Worm (Caenorhabditis elegans) whole organism, L3 larva: Measurements from ENCODE around the gene B0250.5.

Experiments
- R02D3.7 ChIP-seq: fragments of 150-350 bp; optimal IDR thresholded peaks from 2 replicates; lab custom pipeline; 2014; ENCODE audit warnings: missing biosample characterization, missing genetic modification characterization
- ZK546.5 ChIP-seq: sonication (generic microtip); optimal IDR thresholded peaks from 2 replicates; lab custom pipeline; 2017; ENCODE audit warnings: missing biosample characterization, missing genetic modification characterization
- ama-1 ChIP-seq: fragments of 150-350 bp; optimal IDR thresholded peaks from 2 replicates; lab custom pipeline; 2018
- ceh-16 ChIP-seq: sonication (generic microtip); optimal IDR thresholded peaks from 2 replicates; lab custom pipeline; 2017; ENCODE audit warnings: missing biosample characterization, missing genetic modification characterization
- ceh-28 ChIP-seq: fragments of 150-350 bp; optimal IDR thresholded peaks from 2 replicates; lab custom pipeline; 2014; ENCODE audit warnings: missing biosample characterization, missing genetic modification reagents, missing genetic modification characterization
- ceh-82 ChIP-seq: fragments of 150-350 bp; optimal IDR thresholded peaks from 2 replicates; lab custom pipeline; 2014; ENCODE audit warnings: missing biosample characterization, missing genetic modification characterization
- ceh-9 ChIP-seq: sonication (generic microtip); optimal IDR thresholded peaks from 2 replicates; lab custom pipeline; 2018; ENCODE audit warnings: missing biosample characterization, missing genetic modification characterization
- daf-12 ChIP-seq: fragments of 150-350 bp; optimal IDR thresholded peaks from 2 replicates; lab custom pipeline; 2014; ENCODE audit warnings: missing biosample characterization, missing genetic modification reagents, missing genetic modification characterization
- egl-5 ChIP-seq: fragments of 150-350 bp; optimal IDR thresholded peaks from 2 replicates; lab custom pipeline; 2017; ENCODE audit warnings: missing biosample characterization, missing genetic modification reagents, missing genetic modification characterization, inconsistent platforms
- elt-1 ChIP-seq: fragments of 150-350 bp; optimal IDR thresholded peaks from 2 replicates; lab custom pipeline; 2014; ENCODE audit warnings: missing biosample characterization, missing genetic modification characterization
- elt-2 ChIP-seq: sonication (generic microtip); optimal IDR thresholded peaks from 2 replicates; lab custom pipeline; 2016; ENCODE audit warnings: missing genetic modification reagents, mild to moderate bottlenecking, missing genetic modification characterization, missing compliant biosample characterization
- elt-3 ChIP-seq, 3 experiments: fragments of 150-350 bp in 1 of 3; sonication (generic microtip) in 2 of 3; optimal IDR thresholded peaks; 2 replicates in 2 of 3; 4 replicates in 1 of 3; lab custom pipeline; 2014 to 2017; ENCODE audit warnings: missing biosample characterization in 3 of 3, missing genetic modification characterization in 3 of 3
- eor-1 ChIP-seq, 2 experiments: fragments of 150-350 bp; optimal IDR thresholded peaks; 2 replicates each; lab custom pipeline; 2014 to 2018; ENCODE audit warnings: missing biosample characterization in 2 of 2, missing genetic modification characterization in 2 of 2
- fkh-10 ChIP-seq: sonication (generic microtip); optimal IDR thresholded peaks from 2 replicates; lab custom pipeline; 2017; ENCODE audit warnings: missing biosample characterization, missing genetic modification reagents, missing genetic modification characterization
- fos-1 ChIP-seq: fragments of 150-350 bp; optimal IDR thresholded peaks from 2 replicates; lab custom pipeline; 2014; ENCODE audit warnings: missing biosample characterization, missing genetic modification characterization
- hmg-11 ChIP-seq: sonication (generic microtip); optimal IDR thresholded peaks from 2 replicates; lab custom pipeline; 2016; ENCODE audit warnings: missing genetic modification characterization, missing compliant biosample characterization
- jun-1 ChIP-seq: fragments of 150-350 bp; optimal IDR thresholded peaks from 2 replicates; lab custom pipeline; 2014; ENCODE audit warnings: missing biosample characterization, missing genetic modification reagents, missing genetic modification characterization
- lin-15B ChIP-seq: fragments of 150-350 bp; optimal IDR thresholded peaks from 2 replicates; lab custom pipeline; 2014; ENCODE audit warnings: missing biosample characterization, missing genetic modification characterization
- mdl-1 ChIP-seq: fragments of 150-350 bp; optimal IDR thresholded peaks from 2 replicates; lab custom pipeline; 2014; ENCODE audit warnings: missing biosample characterization, missing genetic modification characterization
- mml-1 ChIP-seq: fragments of 150-350 bp; sonication (generic microtip); optimal IDR thresholded peaks from 3 replicates; lab custom pipeline; 2014; ENCODE audit warnings: missing biosample characterization, missing genetic modification characterization
- nfya-1 ChIP-seq: sonication (generic microtip); optimal IDR thresholded peaks from 2 replicates; lab custom pipeline; 2017; ENCODE audit warnings: missing genetic modification characterization, mild to moderate bottlenecking, missing compliant biosample characterization, antibody characterized with exemption, moderate library complexity; ENCODE audit not compliant: insufficient read depth
- nhr-11 ChIP-seq: fragments of 150-350 bp; optimal IDR thresholded peaks from 2 replicates; lab custom pipeline; 2014; ENCODE audit warnings: missing biosample characterization, missing genetic modification characterization
- nhr-12 ChIP-seq: fragments of 150-350 bp; optimal IDR thresholded peaks from 2 replicates; lab custom pipeline; 2014; ENCODE audit warnings: missing biosample characterization, missing genetic modification characterization
- nhr-23 ChIP-seq: fragments of 150-350 bp; optimal IDR thresholded peaks from 2 replicates; lab custom pipeline; 2014; ENCODE audit warnings: missing biosample characterization, missing genetic modification reagents, missing genetic modification characterization
- nhr-25 ChIP-seq: sonication (generic microtip); optimal IDR thresholded peaks from 2 replicates; lab custom pipeline; 2017; ENCODE audit warnings: missing biosample characterization, missing genetic modification characterization
- nhr-43 ChIP-seq: sonication (generic microtip); optimal IDR thresholded peaks from 2 replicates; lab custom pipeline; 2016; ENCODE audit warnings: mild to moderate bottlenecking, missing genetic modification characterization, missing compliant biosample characterization; ENCODE audit not compliant: poor library complexity, severe bottlenecking
- nhr-77 ChIP-seq: fragments of 150-350 bp; optimal IDR thresholded peaks from 2 replicates; lab custom pipeline; 2014; ENCODE audit warnings: missing biosample characterization, missing genetic modification characterization
- pha-4 ChIP-seq: fragments of 150-350 bp; optimal IDR thresholded peaks from 2 replicates; lab custom pipeline; 2014; ENCODE audit warnings: missing biosample characterization, missing genetic modification reagents, missing genetic modification characterization
- skn-1 ChIP-seq: fragments of 150-350 bp; optimal IDR thresholded peaks from 2 replicates; lab custom pipeline; 2014; ENCODE audit warnings: missing biosample characterization, missing genetic modification characterization
- tbx-2 ChIP-seq: sonication (generic microtip); optimal IDR thresholded peaks from 2 replicates; lab custom pipeline; 2016; ENCODE audit warnings: mild to moderate bottlenecking, missing genetic modification characterization, missing compliant biosample characterization
- unc-39 ChIP-seq: sonication (generic microtip); optimal IDR thresholded peaks from 4 replicates; lab custom pipeline; 2017; ENCODE audit warnings: missing biosample characterization, missing genetic modification characterization
- unc-62 ChIP-seq: fragments of 150-350 bp; sonication (generic microtip); optimal IDR thresholded peaks from 4 replicates; lab custom pipeline; 2014; ENCODE audit warnings: missing biosample characterization, missing genetic modification reagents, missing genetic modification characterization
- zag-1 ChIP-seq: fragments of 150-350 bp; optimal IDR thresholded peaks from 2 replicates; lab custom pipeline; 2014; ENCODE audit warnings: missing biosample characterization, missing genetic modification characterization
- ztf-4 ChIP-seq: fragments of 150-350 bp; optimal IDR thresholded peaks from 2 replicates; lab custom pipeline; 2014; ENCODE audit warnings: missing biosample characterization, missing genetic modification characterization

B0250.5 gene

DNA sequence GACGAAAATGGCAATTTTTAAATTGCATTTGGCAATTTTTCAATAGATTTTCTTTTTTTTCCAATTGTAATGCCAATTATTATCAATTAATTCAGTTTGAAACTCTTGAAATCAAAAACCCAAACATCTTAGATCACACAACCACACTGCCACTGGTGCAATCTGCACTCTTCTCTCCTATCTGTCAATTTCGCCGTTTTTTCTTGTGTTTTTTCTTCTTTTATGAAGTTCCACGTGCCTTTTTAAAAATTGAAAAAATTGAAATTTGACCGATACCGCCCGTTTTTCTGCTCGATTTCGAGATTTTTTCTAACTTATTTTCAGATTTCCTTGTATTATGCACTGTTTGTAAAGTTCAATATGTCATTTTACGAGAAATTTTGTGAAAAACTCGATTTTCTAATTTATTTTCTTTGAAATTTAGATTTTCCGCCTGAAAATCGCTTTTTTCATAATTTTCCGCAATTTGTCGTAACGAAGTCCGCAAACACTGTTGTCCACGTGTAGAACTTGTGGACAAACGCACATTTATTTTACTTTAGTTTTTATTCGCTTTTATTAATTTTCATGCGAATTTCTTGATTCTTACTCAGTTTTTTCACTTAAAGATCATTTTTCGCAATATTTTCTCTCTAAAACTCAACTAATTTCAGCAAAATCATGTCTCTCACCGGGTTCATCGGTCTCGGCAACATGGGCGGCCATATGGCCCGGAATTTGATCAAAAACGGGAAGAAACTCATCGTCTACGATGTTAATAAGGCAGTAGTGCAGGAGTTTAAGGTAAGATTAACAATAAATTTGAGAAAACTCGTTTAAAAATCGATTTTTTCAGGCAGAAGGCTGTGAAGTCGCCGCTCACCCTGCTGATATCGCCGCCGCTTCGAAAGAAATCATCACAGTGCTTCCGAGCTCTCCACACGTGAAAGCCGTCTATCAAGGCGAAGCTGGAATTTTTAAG is at the start of gene B0250.5:
Gene B0250.5 (plus strand): TSS at position 654 of the 961 bp plus-strand sequence.
- TF ChIP-seq nhr-43 (tag; lab: Kevin White, UChicago) (no peak), ZK546.5 (tag; lab: Kevin White, UChicago) (no peak), elt-1 (tag; lab: Kevin White, UChicago) (no peak), fkh-10 (GFP tag; lab: Kevin White, UChicago) (no peak), daf-12 (no peak), ztf-4 (tag; lab: Kevin White, UChicago) (no peak), unc-39 (tag; lab: Kevin White, UChicago) (no peak), nhr-11 (tag; lab: Kevin White, UChicago) (no peak), unc-62 (no peak), R02D3.7 (tag; lab: Kevin White, UChicago) (no peak), nhr-23 (tag; lab: Kevin White, UChicago) (no peak), nhr-12 (tag; lab: Kevin White, UChicago) (no peak), pha-4 (tag; lab: Kevin White, UChicago) (peak; percentile 21), zag-1 (tag; lab: Kevin White, UChicago) (no peak), nhr-77 (tag; lab: Kevin White, UChicago) (no peak), fos-1 (tag; lab: Kevin White, UChicago) (no peak), eor-1 (tag; optimal IDR thresholded peaks at IDR 0.05; lab: Kevin White, UChicago) (no peak), nhr-25 (tag; lab: Kevin White, UChicago) (no peak), tbx-2 (tag; lab: Kevin White, UChicago) (no peak), ceh-82 (no peak), mml-1 (tag; lab: Kevin White, UChicago) (no peak), hmg-11 (tag; lab: Kevin White, UChicago) (no peak), elt-2 (tag; lab: Kevin White, UChicago) (peak; percentile 27), ceh-16 (tag; lab: Kevin White, UChicago) (no peak), lin-15B (tag; lab: Kevin White, UChicago) (peak; percentile 3), egl-5 (tag; lab: Kevin White, UChicago) (no peak), ceh-28 (no peak), ama-1 (lab: Kevin White, UChicago) (no peak), skn-1 (tag; lab: Kevin White, UChicago) (no peak), jun-1 (tag; lab: Kevin White, UChicago) (no peak), nfya-1 (tag; lab: Kevin White, UChicago) (peak; percentile 42)
- TF ChIP-seq, all 47 proteins: peak for 4

DNA sequence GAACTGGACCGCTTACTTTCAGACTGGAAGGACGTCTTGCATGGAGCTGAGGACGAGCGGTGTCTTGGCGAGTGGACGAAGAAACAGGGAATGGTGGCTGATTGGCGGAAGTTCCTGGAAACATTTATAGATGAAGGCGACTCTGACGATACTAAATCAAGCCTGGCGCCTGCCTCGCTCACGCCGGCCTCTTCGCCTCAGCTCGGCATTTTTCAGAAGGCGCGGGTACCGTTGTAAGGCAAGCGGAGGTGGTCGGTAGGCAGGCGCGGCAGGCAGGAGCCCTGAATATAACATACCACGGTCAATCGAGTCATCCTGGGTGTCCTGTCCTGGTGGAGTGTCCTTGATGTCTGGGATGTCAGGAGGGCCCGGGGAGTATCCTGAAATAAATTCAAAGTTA is 47.8 kb upstream of the B0250.5 start:
- TF ChIP-seq elt-3 (tag; optimal IDR thresholded peaks at IDR 0.05; lab: Kevin White, UChicago) (no peak), nfya-1 (tag; lab: Kevin White, UChicago) (no peak), elt-1 (tag; lab: Kevin White, UChicago) (no peak), nhr-23 (tag; lab: Kevin White, UChicago) (no peak), unc-39 (tag; lab: Kevin White, UChicago) (no peak), ceh-82 (no peak), ZK546.5 (tag; lab: Kevin White, UChicago) (no peak), skn-1 (tag; lab: Kevin White, UChicago) (no peak), mdl-1 (tag; lab: Kevin White, UChicago) (no peak)

DNA sequence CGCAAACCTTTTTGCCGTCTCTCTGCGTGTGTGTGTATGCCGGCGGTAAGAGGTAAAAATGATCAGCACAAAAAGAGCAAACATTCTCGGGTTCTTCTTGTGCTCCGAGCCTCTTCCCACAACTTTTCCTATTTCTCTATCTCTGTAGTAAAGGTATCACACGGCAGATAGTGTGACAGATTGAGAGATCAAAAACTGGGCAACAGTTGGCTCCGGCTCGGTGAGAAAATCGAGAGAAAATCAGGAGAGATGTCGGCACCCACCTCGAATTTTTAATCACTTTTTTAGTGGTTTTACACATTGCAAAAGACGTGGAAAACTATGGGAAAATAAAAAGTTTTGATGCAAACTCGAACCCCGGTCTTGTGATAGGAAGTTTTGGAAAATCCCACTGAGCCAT is 41.9 kb upstream of the B0250.5 start:
- TF ChIP-seq nfya-1 (tag; lab: Kevin White, UChicago), result peak; percentile 12
- no peak for TF ChIP-seq nhr-43 (tag; lab: Kevin White, UChicago)
- TF ChIP-seq egl-5 (tag; lab: Kevin White, UChicago), result peak; percentile 6
- TF ChIP-seq ceh-9 (tag; lab: Kevin White, UChicago), result no peak

DNA sequence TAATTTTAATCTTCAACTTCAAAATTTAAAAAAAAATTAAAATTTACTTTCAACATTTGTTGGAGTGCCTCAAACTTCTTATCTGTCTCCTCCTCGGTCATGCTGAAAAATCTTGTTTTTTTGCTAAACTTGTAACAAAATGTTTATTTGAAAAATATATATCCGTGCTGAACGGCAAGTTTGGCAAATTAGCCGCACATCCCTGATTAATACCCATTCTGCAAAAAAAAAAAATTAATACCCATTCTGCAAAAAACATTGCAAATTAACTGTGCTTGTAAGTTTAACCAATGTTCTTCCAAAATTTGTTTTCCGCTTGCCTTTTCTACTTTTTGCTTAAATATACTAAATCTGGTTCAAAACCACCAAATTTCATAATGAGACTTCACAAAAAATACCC is 40.6 kb upstream of the B0250.5 start, which contains the start of gene F48F5.6:
Gene F48F5.6 (minus strand): TSS at position 101 of the 400 bp plus-strand sequence.
- TF ChIP-seq pha-4 (tag; lab: Kevin White, UChicago) (no peak), lin-15B (tag; lab: Kevin White, UChicago) (no peak), nhr-25 (tag; lab: Kevin White, UChicago) (no peak), eor-1 (tag; optimal IDR thresholded peaks at IDR 0.05; lab: Kevin White, UChicago) (no peak)
